Worm (Caenorhabditis elegans): ENCODE results near the gene F49C5.7.

F49C5.7 gene

ce11 chrII:12518809-12519344, 47.1 kb upstream of the F49C5.7 start, which contains the start of gene srh-70:
Gene srh-70, minus strand, starts transcription at chrII:12518859.
- TF ChIP-seq ceh-91 (GFP tag; IDR thresholded peaks at IDR 0.05) (no peak), sptf-2 (GFP tag; optimal IDR thresholded peaks at IDR 0.05) (no peak), F23B12.7 (tag; optimal IDR thresholded peaks at IDR 0.05; ENCODE audit: insufficient read depth) (peak; percentile 5), repo-1 (tag; optimal IDR thresholded peaks at IDR 0.05) (peak; percentile 29), ceh-58 (GFP tag; IDR thresholded peaks at IDR 0.05) (no peak), let-607 (tag; optimal IDR thresholded peaks at IDR 0.05) (peak; percentile 99), ceh-40 (GFP tag; IDR thresholded peaks at IDR 0.05) (no peak), F52B5.7 (tag; optimal IDR thresholded peaks at IDR 0.05) (no peak), nfya-1 (tag; optimal IDR thresholded peaks at IDR 0.05; ENCODE audit: borderline replicate concordance, insufficient read depth) (no peak), tbp1 (GFP tag; optimal IDR thresholded peaks at IDR 0.05) (peak; percentile 57), chd-7 (tag; optimal IDR thresholded peaks at IDR 0.05) (peak; percentile 76), ZK185.1 (tag; optimal IDR thresholded peaks at IDR 0.05; ENCODE audit: poor library complexity, severe bottlenecking) (peak; percentile 46), T07F8.4 (tag; optimal IDR thresholded peaks at IDR 0.05) (no peak), ztf-18 (tag; optimal IDR thresholded peaks at IDR 0.05) (peak; percentile 1), Y56A3A.18 (GFP tag; IDR thresholded peaks at IDR 0.05) (0 out of 2 replicates have a peak, but pooled peaks have one; percentile 29), nhr-27 (tag; optimal IDR thresholded peaks at IDR 0.05) (no peak), K11D2.4 (GFP tag; IDR thresholded peaks at IDR 0.05) (0 out of 2 replicates have a peak, but pooled peaks have one; percentile 15), mcd-1 (GFP tag; IDR thresholded peaks at IDR 0.05) (peak; percentile 60), madf-8 (GFP tag; conservative IDR thresholded peaks at IDR 0.05) (no peak), aptf-2 (GFP tag; conservative IDR thresholded peaks at IDR 0.05) (no peak), B0019.2 (GFP tag; conservative IDR thresholded peaks at IDR 0.05) (no peak), hsf-1 (GFP tag; IDR thresholded peaks at IDR 0.05) (peak; percentile 59; the same call in 1 of the 2 replicates), attf-5 (GFP tag; optimal IDR thresholded peaks at IDR 0.05) (peak; percentile 24), madf-10 (tag; optimal IDR thresholded peaks at IDR 0.05) (peak; percentile 6), let-526 (GFP tag; IDR thresholded peaks at IDR 0.05) (0 out of 2 replicates have a peak, but pooled peaks have one; percentile 21), dox-1 (GFP tag; IDR thresholded peaks at IDR 0.05) (peak; percentile 79), C06A6.2 (GFP tag; conservative IDR thresholded peaks at IDR 0.05) (0 out of 2 replicates have a peak, but pooled peaks have one; percentile 24), Y53G8AR.9 (GFP tag; conservative IDR thresholded peaks at IDR 0.05) (peak; percentile 72), F55B11.4 (tag; optimal IDR thresholded peaks at IDR 0.05; ENCODE audit: borderline replicate concordance, insufficient read depth) (no peak), egl-44 (GFP tag; IDR thresholded peaks at IDR 0.05) (peak; percentile 37; the same call in 1 of the 2 replicates), C17E4.6 (GFP tag; IDR thresholded peaks at IDR 0.05) (no peak), Y79H2A.3 (GFP tag; conservative IDR thresholded peaks at IDR 0.05) (no peak), B0336.3 (GFP tag; IDR thresholded peaks at IDR 0.05) (peak; percentile 80), nfyb-1 (GFP tag; IDR thresholded peaks at IDR 0.05) (no peak; the same call in 1 of the 2 replicates), T26A5.8 (tag; optimal IDR thresholded peaks at IDR 0.05) (no peak), F49E8.2 (tag; optimal IDR thresholded peaks at IDR 0.05; ENCODE audit: insufficient read depth) (no peak), tlf-1 (GFP tag; optimal IDR thresholded peaks at IDR 0.05) (peak; percentile 79), efl-1 (GFP tag; optimal IDR thresholded peaks at IDR 0.05) (no peak), snpc-1.1 (tag; optimal IDR thresholded peaks at IDR 0.05; ENCODE audit: insufficient read depth) (no peak), lin-54 (GFP tag; optimal IDR thresholded peaks at IDR 0.05) (peak; percentile 58), ets-4 (GFP tag; optimal IDR thresholded peaks at IDR 0.05) (peak; percentile 21), dpff-1 (tag; optimal IDR thresholded peaks at IDR 0.05) (no peak), ekl-4 (GFP tag; IDR thresholded peaks at IDR 0.05) (0 out of 2 replicates have a peak, but pooled peaks have one; percentile 8), ztf-3 (GFP tag; optimal IDR thresholded peaks at IDR 0.05) (no peak), nfya-2 (GFP tag; IDR thresholded peaks at IDR 0.05) (no peak), cebp-1 (GFP tag; IDR thresholded peaks at IDR 0.05) (no peak), cebp-1 (tag; optimal IDR thresholded peaks at IDR 0.05) (peak; percentile 7)

Measured in whole organism, young adult.